Worm (Caenorhabditis elegans) whole organism, mixed stage, embryonic: ENCODE measurements around the gene twk-32.

ENCODE experiments used
- blmp-1 ChIP-seq: fragments of 150-350 bp; optimal IDR thresholded peaks from 2 replicates; lab custom pipeline; 2014; ENCODE audit warnings: missing biosample characterization, missing genetic modification characterization
- ceh-43 ChIP-seq: fragments of 200-800 bp; sonication (Bioruptor generic); optimal IDR thresholded peaks from 2 replicates; lab custom pipeline; 2018; ENCODE audit warnings: mild to moderate bottlenecking, missing genetic modification characterization, moderate library complexity, missing compliant biosample characterization
- elt-3 ChIP-seq: fragments of 150-350 bp; optimal IDR thresholded peaks from 2 replicates; lab custom pipeline; 2014; ENCODE audit warnings: missing biosample characterization, missing genetic modification characterization
- lsy-2 ChIP-seq: fragments of 150-350 bp; optimal IDR thresholded peaks from 2 replicates; lab custom pipeline; 2014; ENCODE audit warnings: missing biosample characterization, missing genetic modification characterization
- nhr-2 ChIP-seq: fragments of 150-350 bp; optimal IDR thresholded peaks from 2 replicates; lab custom pipeline; 2014; ENCODE audit warnings: missing biosample characterization, missing genetic modification characterization
- nhr-237 ChIP-seq: fragments of 150-350 bp; optimal IDR thresholded peaks from 2 replicates; lab custom pipeline; 2014; ENCODE audit warnings: missing biosample characterization, missing genetic modification characterization
- pha-4 ChIP-seq: fragments of 150-350 bp; optimal IDR thresholded peaks from 2 replicates; lab custom pipeline; 2018; ENCODE audit warnings: missing biosample characterization, missing genetic modification reagents, missing genetic modification characterization
- unc-120 ChIP-seq: sonication (generic microtip); optimal IDR thresholded peaks from 2 replicates; lab custom pipeline; 2017; ENCODE audit warnings: missing genetic modification characterization, missing compliant biosample characterization; ENCODE audit not compliant: poor library complexity, severe bottlenecking
- ztf-11 ChIP-seq: fragments of 150-350 bp; optimal IDR thresholded peaks from 2 replicates; lab custom pipeline; 2014; ENCODE audit warnings: missing biosample characterization, missing genetic modification characterization

- no peak for TF ChIP-seq ceh-43 (GFP tag; lab: Kevin White, UChicago)
- TF ChIP-seq nhr-2 (tag; lab: Kevin White, UChicago) = no peak
- TF ChIP-seq lsy-2 (tag; lab: Kevin White, UChicago) = no peak
- TF ChIP-seq pha-4 (tag; lab: Kevin White, UChicago) = no peak
- no peak for TF ChIP-seq elt-3 (tag; lab: Kevin White, UChicago)
- no peak for TF ChIP-seq unc-120 (tag; lab: Kevin White, UChicago)
- TF ChIP-seq ztf-11 (tag; lab: Kevin White, UChicago) = no peak
- no peak for TF ChIP-seq blmp-1 (tag; lab: Kevin White, UChicago)
- TF ChIP-seq nhr-237 (tag; lab: Kevin White, UChicago) = no peak
Observed at ce11 chrV:13796246-13796776, at the start of gene twk-32.
